Worm (Caenorhabditis elegans): Measurements from ENCODE around the gene gck-3.

gck-3 gene

DNA sequence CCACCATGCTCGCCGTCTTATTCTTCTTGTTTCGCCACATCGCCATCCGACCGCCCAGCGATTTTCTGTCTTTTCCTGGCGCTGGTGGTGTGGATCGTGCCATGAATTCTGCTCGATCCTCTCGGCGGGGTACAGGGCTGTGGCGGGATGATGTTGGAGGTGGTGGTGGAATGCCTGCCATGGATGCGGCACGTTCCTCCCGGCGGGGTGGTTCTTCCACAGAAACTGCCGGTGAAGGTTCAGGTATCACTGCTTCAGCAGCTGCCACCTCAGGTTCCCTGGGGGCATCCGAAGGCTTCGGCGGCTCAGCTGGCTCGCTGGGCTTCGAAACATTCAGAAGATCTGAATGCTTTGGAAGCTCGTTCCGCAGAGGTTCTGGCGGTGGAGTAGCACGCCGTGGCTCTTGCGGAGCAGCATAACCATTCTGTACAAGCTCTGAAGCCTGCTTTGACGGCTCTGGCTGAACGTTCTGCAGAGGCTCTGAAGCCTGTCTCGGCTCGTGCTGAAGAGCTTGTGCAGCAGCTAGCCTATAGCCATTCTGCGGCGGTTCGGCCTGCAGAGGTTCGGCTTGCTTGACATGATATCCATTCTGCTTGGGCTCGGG lies 21.7 kb downstream of the gck-3 start:
- TF ChIP-seq mml-1 (tag; optimal IDR thresholded peaks at IDR 0.05) = no peak
- no peak for TF ChIP-seq lin-15B (tag; optimal IDR thresholded peaks at IDR 0.05)
- TF ChIP-seq ZK546.5 (tag; optimal IDR thresholded peaks at IDR 0.05) = no peak
- no peak for TF ChIP-seq zag-1 (tag; optimal IDR thresholded peaks at IDR 0.05)
- no peak for TF ChIP-seq unc-62 (GFP tag; optimal IDR thresholded peaks at IDR 0.05)
- TF ChIP-seq R02D3.7 (tag; optimal IDR thresholded peaks at IDR 0.05) = no peak
- no peak for TF ChIP-seq aly-2 (tag; optimal IDR thresholded peaks at IDR 0.05)
- no peak for TF ChIP-seq nhr-28 (tag; optimal IDR thresholded peaks at IDR 0.05)
- TF ChIP-seq elt-1 (tag; optimal IDR thresholded peaks at IDR 0.05) = no peak
- TF ChIP-seq egl-27 (tag; optimal IDR thresholded peaks at IDR 0.05) = no peak

- TF ChIP-seq elt-3 (tag; optimal IDR thresholded peaks at IDR 0.05) = no peak
- TF ChIP-seq nhr-43 (tag; optimal IDR thresholded peaks at IDR 0.05; ENCODE audit: poor library complexity, severe bottlenecking) = no peak
- no peak for TF ChIP-seq pqm-1 (tag; optimal IDR thresholded peaks at IDR 0.05)
- no peak for TF ChIP-seq nhr-12 (tag; optimal IDR thresholded peaks at IDR 0.05)
- no peak for TF ChIP-seq zag-1 (tag; optimal IDR thresholded peaks at IDR 0.05)
- TF ChIP-seq snpc-4 (tag; optimal IDR thresholded peaks at IDR 0.05) = no peak
- no peak for TF ChIP-seq R02D3.7 (tag; optimal IDR thresholded peaks at IDR 0.05)
- no peak for TF ChIP-seq mdl-1 (tag; optimal IDR thresholded peaks at IDR 0.05)
- no peak for TF ChIP-seq nhr-76 (tag; optimal IDR thresholded peaks at IDR 0.05)
- no peak for TF ChIP-seq ceh-9 (tag; optimal IDR thresholded peaks at IDR 0.05)
- no peak for TF ChIP-seq aly-2 (tag; optimal IDR thresholded peaks at IDR 0.05)
- no peak for TF ChIP-seq mml-1 (tag; optimal IDR thresholded peaks at IDR 0.05)
- TF ChIP-seq ZK546.5 (tag; optimal IDR thresholded peaks at IDR 0.05) = no peak
- no peak for TF ChIP-seq unc-62 (GFP tag; optimal IDR thresholded peaks at IDR 0.05)
- no peak for TF ChIP-seq skn-1 (tag; optimal IDR thresholded peaks at IDR 0.05)
- no peak for TF ChIP-seq fkh-2 (tag; optimal IDR thresholded peaks at IDR 0.05)
- no peak for TF ChIP-seq egl-27 (tag; optimal IDR thresholded peaks at IDR 0.05)
- TF ChIP-seq fos-1 (tag; optimal IDR thresholded peaks at IDR 0.05) = no peak
Measured at ce11 chrV:17943877-17944472, 22.7 kb downstream of the gck-3 start.

DNA sequence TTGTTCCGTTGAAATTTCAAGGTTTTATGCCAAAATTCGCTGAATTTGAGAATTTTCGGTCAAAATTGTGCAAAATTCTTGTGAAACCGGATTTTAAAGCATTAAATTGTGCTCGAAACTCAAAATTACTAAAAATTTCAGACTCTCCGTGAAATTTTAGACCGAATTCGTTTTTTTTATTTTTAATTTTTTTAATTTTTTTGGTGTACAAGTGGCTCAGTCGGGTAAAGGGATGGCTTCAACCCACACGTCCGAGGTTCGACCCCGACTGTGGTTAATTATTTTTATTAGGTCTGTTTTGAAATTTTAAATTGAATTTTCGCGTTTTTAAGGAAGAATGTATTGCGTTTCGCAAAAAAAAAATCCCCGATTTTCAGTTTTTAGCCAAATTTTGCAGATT lies 27.7 kb downstream of the gck-3 start:
- TF ChIP-seq nhr-12 (tag; optimal IDR thresholded peaks at IDR 0.05) = no peak
- no peak for TF ChIP-seq nhr-25 (tag; optimal IDR thresholded peaks at IDR 0.05)
- TF ChIP-seq mdl-1 (tag; optimal IDR thresholded peaks at IDR 0.05) = no peak
- TF ChIP-seq fkh-2 (tag; optimal IDR thresholded peaks at IDR 0.05) = no peak
- no peak for TF ChIP-seq nhr-77 (tag; optimal IDR thresholded peaks at IDR 0.05)
- TF ChIP-seq ama-1 (optimal IDR thresholded peaks at IDR 0.05) = no peak
- TF ChIP-seq ceh-16 (tag; optimal IDR thresholded peaks at IDR 0.05) = no peak
- no peak for TF ChIP-seq aly-2 (tag; optimal IDR thresholded peaks at IDR 0.05)
- no peak for TF ChIP-seq mml-1 (tag; optimal IDR thresholded peaks at IDR 0.05)
- TF ChIP-seq elt-2 (tag; optimal IDR thresholded peaks at IDR 0.05) = no peak
- TF ChIP-seq elt-3 (tag; optimal IDR thresholded peaks at IDR 0.05) = no peak
- TF ChIP-seq nhr-11 (tag; optimal IDR thresholded peaks at IDR 0.05) = no peak
- no peak for TF ChIP-seq pha-4 (tag; optimal IDR thresholded peaks at IDR 0.05)
- TF ChIP-seq ztf-4 (tag; optimal IDR thresholded peaks at IDR 0.05) = no peak

ce11 chrV:17935857-17936256 lies 30.8 kb downstream of the gck-3 start:
- no peak for TF ChIP-seq nhr-43 (tag; optimal IDR thresholded peaks at IDR 0.05; ENCODE audit: poor library complexity, severe bottlenecking)
- TF ChIP-seq aly-2 (tag; optimal IDR thresholded peaks at IDR 0.05) = no peak
- TF ChIP-seq fos-1 (tag; optimal IDR thresholded peaks at IDR 0.05) = no peak
- no peak for TF ChIP-seq nhr-25 (tag; optimal IDR thresholded peaks at IDR 0.05)
- TF ChIP-seq ama-1 (optimal IDR thresholded peaks at IDR 0.05) = no peak
- TF ChIP-seq ZK546.5 (tag; optimal IDR thresholded peaks at IDR 0.05) = no peak
- no peak for TF ChIP-seq tbx-2 (tag; optimal IDR thresholded peaks at IDR 0.05)
- no peak for TF ChIP-seq snpc-4 (tag; optimal IDR thresholded peaks at IDR 0.05)
- TF ChIP-seq ceh-9 (tag; optimal IDR thresholded peaks at IDR 0.05) = no peak
- no peak for TF ChIP-seq nhr-67 (tag; optimal IDR thresholded peaks at IDR 0.05)
- no peak for TF ChIP-seq nhr-11 (tag; optimal IDR thresholded peaks at IDR 0.05)
- no peak for TF ChIP-seq elt-2 (tag; optimal IDR thresholded peaks at IDR 0.05)
- TF ChIP-seq nhr-23 (tag; optimal IDR thresholded peaks at IDR 0.05) = no peak
- no peak for TF ChIP-seq ztf-4 (tag; optimal IDR thresholded peaks at IDR 0.05)
- TF ChIP-seq ceh-16 (tag; optimal IDR thresholded peaks at IDR 0.05) = no peak
- TF ChIP-seq elt-1 (tag; optimal IDR thresholded peaks at IDR 0.05) = no peak
- no peak for TF ChIP-seq egl-5 (tag; optimal IDR thresholded peaks at IDR 0.05)
- TF ChIP-seq nhr-12 (tag; optimal IDR thresholded peaks at IDR 0.05) = no peak
- no peak for TF ChIP-seq eor-1 (tag; optimal IDR thresholded peaks at IDR 0.05)
